Worm (Caenorhabditis elegans) whole organism, L4 larva: Measurements from ENCODE around the gene col-158.

Experiments
- aha-1 ChIP-seq: fragments of 150-350 bp; peaks from one replicate; lab custom pipeline; 2014; ENCODE audit warnings: missing biosample characterization, missing genetic modification characterization
- ces-1 ChIP-seq: fragments of 150-350 bp; sonication (generic microtip); optimal IDR thresholded peaks from 4 replicates; lab custom pipeline; 2014; ENCODE audit warnings: missing biosample characterization, missing genetic modification reagents, missing genetic modification characterization
- dmd-8 ChIP-seq: fragments of 200-800 bp; sonication (Bioruptor generic); IDR thresholded peaks from 2 replicates; pipeline ENCODE4 v1.3.6; 2022; ENCODE audit warnings: missing genetic modification characterization, missing compliant biosample characterization
- gei-8 ChIP-seq: fragments of 200-800 bp; sonication (Bioruptor generic); optimal IDR thresholded peaks from 2 replicates; lab custom pipeline; 2018; ENCODE audit warnings: mild to moderate bottlenecking, missing genetic modification characterization, missing compliant biosample characterization
- lim-7 ChIP-seq: fragments of 200-800 bp; sonication (Bioruptor generic); IDR thresholded peaks from 2 replicates; pipeline ENCODE4 v1.3.6; 2022; ENCODE audit warnings: missing genetic modification characterization, missing compliant biosample characterization
- lin-13 ChIP-seq: fragments of 150-350 bp; optimal IDR thresholded peaks from 2 replicates; lab custom pipeline; 2014; ENCODE audit warnings: missing biosample characterization, missing genetic modification reagents, missing genetic modification characterization
- nhr-28 ChIP-seq: fragments of 150-350 bp; optimal IDR thresholded peaks from 2 replicates; lab custom pipeline; 2014; ENCODE audit warnings: missing biosample characterization, missing genetic modification characterization
- nhr-42 ChIP-seq: fragments of 200-800 bp; sonication (Bioruptor generic); IDR thresholded peaks from 2 replicates; pipeline ENCODE4 v1.3.6; 2022; ENCODE audit warnings: missing genetic modification characterization, missing compliant biosample characterization
- nhr-77 ChIP-seq: fragments of 150-350 bp; optimal IDR thresholded peaks from 2 replicates; lab custom pipeline; 2014; ENCODE audit warnings: missing biosample characterization, missing genetic modification characterization
- sdz-12 ChIP-seq: fragments of 200-800 bp; sonication (Bioruptor generic); optimal IDR thresholded peaks from 2 replicates; lab custom pipeline; 2018; ENCODE audit warnings: mild to moderate bottlenecking, missing genetic modification characterization, missing compliant biosample characterization

ce11 chrV:11876657-11877056 lies 47.3 kb downstream of the col-158 start:
- no peak for TF ChIP-seq sdz-12
- TF ChIP-seq nhr-77 (tag; lab: Kevin White, UChicago), result no peak
- TF ChIP-seq aha-1 (tag; lab: Kevin White, UChicago), result no peak
- no peak for TF ChIP-seq dmd-8 (GFP tag; lab: Robert Waterston, UW)
- no peak for TF ChIP-seq nhr-28 (tag; lab: Kevin White, UChicago)
- no peak for TF ChIP-seq lim-7 (GFP tag; lab: Robert Waterston, UW)
- TF ChIP-seq ces-1, result no peak
- TF ChIP-seq lin-13 (GFP tag; lab: Kevin White, UChicago), result no peak
- no peak for TF ChIP-seq nhr-42 (GFP tag; lab: Robert Waterston, UW)
- no peak for TF ChIP-seq gei-8 (GFP tag; lab: Kevin White, UChicago)
